Worm (Caenorhabditis elegans): ENCODE measurements around the gene srx-134.

DNA sequence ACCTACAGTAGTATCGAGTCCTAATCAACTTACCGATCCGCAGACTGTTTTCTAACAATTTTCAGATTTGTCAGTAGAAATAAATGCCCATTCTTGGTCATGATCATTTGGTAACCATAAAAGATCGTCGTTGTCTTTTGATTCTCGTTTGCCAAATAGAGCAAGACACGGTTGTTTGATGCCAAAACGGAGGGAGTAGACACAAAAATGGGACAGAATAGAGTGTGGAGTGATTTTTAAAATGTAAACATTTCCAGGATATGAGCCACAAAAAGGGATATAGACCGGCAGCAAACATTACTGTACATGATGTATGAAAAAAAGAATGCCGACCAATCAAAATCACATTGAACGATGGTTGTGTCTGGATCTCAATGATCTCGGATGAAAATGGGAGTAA lies 39.4 kb downstream of the srx-134 start, which contains the start of gene F55B12.2:
- no peak for TF ChIP-seq W03F9.2 (tag; optimal IDR thresholded peaks at IDR 0.05)
- no peak for TF ChIP-seq him-1 (tag; optimal IDR thresholded peaks at IDR 0.05)

Measured in whole organism, L4/young adult.